Fruit fly (Drosophila melanogaster): ENCODE data around the gene Mcr.

Gene Mcr

DNA sequence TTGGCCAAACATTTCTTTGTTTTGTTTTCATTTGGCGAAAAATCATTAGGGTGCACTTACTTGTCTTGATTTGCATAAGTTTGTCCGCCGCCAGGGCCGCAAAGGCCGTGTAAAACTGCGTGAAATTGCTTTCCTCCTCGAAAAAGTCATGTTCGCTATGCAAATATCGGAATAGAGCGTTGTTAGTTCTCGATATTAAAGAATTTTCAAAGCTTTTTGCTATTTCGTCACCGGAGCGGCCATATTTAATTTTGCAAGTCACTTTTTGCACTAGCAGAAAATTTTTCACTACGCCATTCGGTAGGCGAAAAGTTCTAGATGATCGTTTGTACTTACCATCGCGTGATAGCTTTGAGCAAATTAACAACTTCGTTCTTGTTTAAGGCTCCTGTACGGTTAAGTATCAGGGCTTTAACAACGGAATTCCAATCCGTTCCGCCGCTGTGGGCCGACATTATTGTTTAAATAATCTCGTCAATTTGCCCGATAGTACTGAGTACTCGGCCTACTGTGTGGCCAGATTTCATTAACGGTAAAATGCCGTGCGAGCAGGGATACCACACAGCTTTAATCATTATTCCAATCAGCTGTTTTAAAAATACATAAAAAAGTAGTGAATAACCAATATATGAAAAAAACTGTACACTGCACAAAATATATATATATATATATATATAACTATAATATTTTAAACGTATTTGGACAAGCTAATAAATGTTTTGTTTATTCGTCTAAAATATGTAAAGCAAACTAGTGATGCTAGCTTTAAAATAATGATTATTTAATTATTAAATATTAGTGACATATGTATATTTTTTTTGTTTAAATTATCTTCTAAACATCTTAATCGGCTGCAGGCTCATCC lies 11.4 kb downstream of the Mcr start, which contains the start of gene poe:
TSS of gene poe (minus strand) at position 513 of the 865 bp plus-strand sequence.
- TF ChIP-seq insv (optimal IDR thresholded peaks at IDR 0.05) (no peak), ttk (optimal IDR thresholded peaks at IDR 0.05) (no peak), h (optimal IDR thresholded peaks at IDR 0.05) (no peak), Sin3A (optimal IDR thresholded peaks at IDR 0.05) (no peak), psq (optimal IDR thresholded peaks at IDR 0.05) (no peak), Myc (optimal IDR thresholded peaks at IDR 0.05) (no peak)

DNA sequence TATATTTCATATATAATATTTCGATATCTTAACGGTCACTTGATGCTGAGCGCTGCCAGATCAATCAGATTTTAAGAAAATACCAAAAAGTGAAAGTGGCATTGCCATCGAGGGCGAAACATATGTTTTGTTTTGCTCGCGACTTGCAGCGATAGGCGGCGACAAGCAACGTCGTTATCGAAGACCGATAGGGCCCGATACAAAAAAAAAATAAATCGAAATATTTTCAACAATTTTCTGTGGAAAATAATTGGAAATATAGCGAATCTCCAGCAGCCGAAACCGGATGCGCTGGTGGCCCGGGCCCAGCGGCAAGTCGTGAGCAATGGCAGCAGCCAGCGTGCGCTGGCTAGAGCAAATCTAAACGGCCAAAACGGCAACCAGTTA lies 39.5 kb downstream of the Mcr start, which contains the start of gene Megf8:
TSS of gene Megf8 (plus strand) at position 190 of the 387 bp plus-strand sequence.
- TF ChIP-seq Sin3A (optimal IDR thresholded peaks at IDR 0.05) (no peak), insv (optimal IDR thresholded peaks at IDR 0.05) (no peak), ttk (optimal IDR thresholded peaks at IDR 0.05) (no peak), h (optimal IDR thresholded peaks at IDR 0.05) (no peak), Myc (optimal IDR thresholded peaks at IDR 0.05) (no peak), psq (optimal IDR thresholded peaks at IDR 0.05) (no peak)

DNA sequence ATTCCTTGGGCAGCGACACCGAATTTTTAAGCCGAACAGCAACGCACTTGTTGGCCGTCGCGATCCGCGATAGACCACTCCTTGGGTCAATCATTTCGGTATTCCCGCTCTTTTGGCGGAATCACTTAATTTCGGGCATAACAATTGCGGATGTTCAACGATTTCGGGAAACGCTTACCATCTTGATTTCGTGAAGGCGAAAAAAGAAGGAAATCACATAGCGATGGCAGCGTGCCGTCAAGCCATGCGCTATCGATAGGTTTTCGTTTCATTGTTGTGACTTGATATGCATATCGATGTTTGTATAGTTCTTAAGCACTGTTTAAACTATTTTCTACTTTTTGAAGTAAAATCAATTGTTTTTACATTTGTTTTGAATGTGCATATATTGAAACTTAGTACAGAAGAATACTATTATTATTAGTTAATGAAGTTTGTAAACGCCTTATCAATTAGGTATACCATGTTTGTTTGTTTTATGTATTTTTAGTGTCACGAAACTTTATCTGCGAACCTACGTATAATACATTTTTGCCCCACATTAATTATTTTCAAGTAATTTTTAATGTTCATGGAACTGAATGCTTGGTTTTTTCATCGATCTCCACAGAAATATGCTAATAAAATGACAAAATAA lies 40.0 kb downstream of the Mcr start, which contains the start of gene RpL36A:
TSS of gene RpL36A (minus strand) at position 265 of the 637 bp plus-strand sequence.
- TF ChIP-seq h (optimal IDR thresholded peaks at IDR 0.05) (no peak), ttk (optimal IDR thresholded peaks at IDR 0.05) (no peak), Sin3A (optimal IDR thresholded peaks at IDR 0.05) (no peak), psq (optimal IDR thresholded peaks at IDR 0.05) (no peak), insv (optimal IDR thresholded peaks at IDR 0.05) (no peak)

DNA sequence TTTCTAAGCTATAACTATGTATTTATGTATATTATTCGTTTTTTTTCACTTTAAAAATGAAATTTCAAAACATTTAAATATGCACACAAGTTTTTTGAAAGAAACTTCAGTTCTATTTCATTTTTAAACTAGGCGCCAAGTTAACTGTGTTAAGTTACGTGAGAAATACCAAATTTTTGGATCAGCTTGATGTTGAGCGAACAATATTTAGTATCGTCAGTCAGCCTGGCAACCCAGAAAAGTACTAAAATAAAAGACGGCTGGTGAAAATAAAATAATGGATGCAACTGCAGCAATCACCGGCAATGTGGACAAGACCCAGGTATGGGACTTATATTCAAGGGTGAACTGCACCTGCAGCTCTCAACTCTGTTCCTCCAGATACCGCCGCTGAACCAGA lies 41.9 kb downstream of the Mcr start, which contains the start of gene CCDC53:
TSS of gene CCDC53 (plus strand) at position 235 of the 400 bp plus-strand sequence.
- no peak for TF ChIP-seq ttk (optimal IDR thresholded peaks at IDR 0.05)
- no peak for TF ChIP-seq insv (optimal IDR thresholded peaks at IDR 0.05)
- TF ChIP-seq Sin3A (optimal IDR thresholded peaks at IDR 0.05) = no peak
- no peak for TF ChIP-seq Myc (optimal IDR thresholded peaks at IDR 0.05)
- TF ChIP-seq psq (optimal IDR thresholded peaks at IDR 0.05) = no peak
- no peak for TF ChIP-seq h (optimal IDR thresholded peaks at IDR 0.05)

DNA sequence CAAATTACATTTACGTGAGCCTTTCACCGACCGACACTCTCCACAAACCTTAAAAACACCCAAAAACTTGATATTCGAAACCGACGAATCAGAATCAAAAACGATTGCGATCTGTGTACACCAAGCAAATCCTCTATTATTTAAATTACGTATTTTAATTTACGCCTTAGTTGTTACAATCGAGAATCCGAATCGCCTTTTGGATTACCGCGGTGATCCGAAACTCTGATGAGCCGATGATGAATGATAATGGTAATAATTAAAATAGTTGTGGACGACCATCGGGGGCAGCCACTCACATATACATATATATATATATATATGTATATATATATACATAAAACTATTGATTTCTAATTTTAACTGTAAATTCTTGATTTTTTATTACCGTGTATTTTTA lies 43.1 kb downstream of the Mcr start, which contains the start of gene CG7367:
TSS of gene CG7367 (minus strand) at position 101 of the 400 bp plus-strand sequence.
- no peak for TF ChIP-seq Sin3A (optimal IDR thresholded peaks at IDR 0.05)
- no peak for TF ChIP-seq Myc (optimal IDR thresholded peaks at IDR 0.05)
- TF ChIP-seq ttk (optimal IDR thresholded peaks at IDR 0.05) = no peak
- TF ChIP-seq psq (optimal IDR thresholded peaks at IDR 0.05) = no peak
- no peak for TF ChIP-seq h (optimal IDR thresholded peaks at IDR 0.05)
- no peak for TF ChIP-seq insv (optimal IDR thresholded peaks at IDR 0.05)

DNA sequence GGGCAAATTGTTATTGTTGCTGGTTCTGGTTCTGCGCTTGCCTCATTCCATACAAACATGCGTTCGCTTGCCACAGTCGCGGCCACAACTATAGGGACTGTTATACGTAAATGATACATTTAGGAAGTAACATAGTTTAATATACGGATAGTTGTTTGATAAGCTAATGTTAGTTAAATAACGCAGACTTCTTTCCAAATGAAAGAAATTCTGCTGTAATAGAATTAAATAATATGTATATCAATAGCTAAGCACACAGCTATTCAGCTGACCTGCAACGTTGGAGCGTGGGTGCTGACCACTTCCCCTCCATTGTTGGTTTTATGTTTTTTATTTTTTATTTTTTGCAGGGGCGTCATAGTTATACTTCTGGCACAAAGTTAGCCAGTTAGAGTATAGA lies 48.0 kb downstream of the Mcr start:
- TF ChIP-seq ttk (optimal IDR thresholded peaks at IDR 0.05) = no peak
- no peak for TF ChIP-seq Sin3A (optimal IDR thresholded peaks at IDR 0.05)
- TF ChIP-seq h (optimal IDR thresholded peaks at IDR 0.05) = no peak
- TF ChIP-seq Myc (optimal IDR thresholded peaks at IDR 0.05) = no peak
- TF ChIP-seq insv (optimal IDR thresholded peaks at IDR 0.05) = no peak
- no peak for TF ChIP-seq psq (optimal IDR thresholded peaks at IDR 0.05)

DNA sequence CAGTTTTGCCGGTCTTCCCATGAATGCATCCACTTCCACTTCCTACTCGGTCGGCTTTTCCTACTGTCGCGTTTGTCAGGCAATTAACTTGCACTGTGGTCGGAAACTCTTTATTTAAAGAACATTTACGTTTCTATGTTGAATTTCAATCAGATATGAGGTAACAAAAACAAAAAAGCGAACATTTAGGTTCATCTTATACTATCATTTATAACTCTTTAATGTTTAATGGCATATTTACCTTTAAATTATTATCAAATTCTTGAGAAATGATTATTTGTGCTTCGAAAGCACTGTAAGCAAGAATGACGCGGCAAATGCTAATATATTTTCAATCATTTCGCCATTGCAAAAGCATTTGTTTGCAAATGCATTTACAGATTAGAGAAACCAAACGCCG lies 49.0 kb downstream of the Mcr start:
- TF ChIP-seq psq (optimal IDR thresholded peaks at IDR 0.05) (no peak), insv (optimal IDR thresholded peaks at IDR 0.05) (no peak), Myc (optimal IDR thresholded peaks at IDR 0.05) (no peak), h (optimal IDR thresholded peaks at IDR 0.05) (no peak), Sin3A (optimal IDR thresholded peaks at IDR 0.05) (no peak), ttk (optimal IDR thresholded peaks at IDR 0.05) (no peak)

DNA sequence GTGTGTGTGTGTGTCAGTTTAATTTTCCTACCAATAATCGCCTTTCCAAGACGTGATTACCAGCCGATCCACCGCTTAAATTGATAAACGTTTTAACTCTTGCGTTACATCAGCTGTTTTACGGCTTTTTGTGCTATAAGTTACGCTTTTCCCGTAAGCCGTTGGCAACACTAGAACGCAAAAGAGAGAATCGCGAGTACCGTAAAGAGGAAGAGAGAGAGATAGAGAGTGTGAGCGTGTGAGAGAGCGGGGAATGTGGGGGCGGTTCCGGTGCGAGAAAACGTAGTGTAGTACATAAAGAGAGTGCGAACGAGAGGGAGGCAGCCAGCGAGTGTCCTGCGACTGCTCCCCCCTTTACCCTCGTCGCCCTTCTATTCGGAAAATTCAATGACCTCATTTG lies 51.2 kb downstream of the Mcr start:
- TF ChIP-seq psq (optimal IDR thresholded peaks at IDR 0.05) = no peak
- no peak for TF ChIP-seq Myc (optimal IDR thresholded peaks at IDR 0.05)
- TF ChIP-seq h (optimal IDR thresholded peaks at IDR 0.05) = no peak
- TF ChIP-seq Sin3A (optimal IDR thresholded peaks at IDR 0.05) = no peak
- no peak for TF ChIP-seq insv (optimal IDR thresholded peaks at IDR 0.05)
- TF ChIP-seq ttk (optimal IDR thresholded peaks at IDR 0.05) = no peak

DNA sequence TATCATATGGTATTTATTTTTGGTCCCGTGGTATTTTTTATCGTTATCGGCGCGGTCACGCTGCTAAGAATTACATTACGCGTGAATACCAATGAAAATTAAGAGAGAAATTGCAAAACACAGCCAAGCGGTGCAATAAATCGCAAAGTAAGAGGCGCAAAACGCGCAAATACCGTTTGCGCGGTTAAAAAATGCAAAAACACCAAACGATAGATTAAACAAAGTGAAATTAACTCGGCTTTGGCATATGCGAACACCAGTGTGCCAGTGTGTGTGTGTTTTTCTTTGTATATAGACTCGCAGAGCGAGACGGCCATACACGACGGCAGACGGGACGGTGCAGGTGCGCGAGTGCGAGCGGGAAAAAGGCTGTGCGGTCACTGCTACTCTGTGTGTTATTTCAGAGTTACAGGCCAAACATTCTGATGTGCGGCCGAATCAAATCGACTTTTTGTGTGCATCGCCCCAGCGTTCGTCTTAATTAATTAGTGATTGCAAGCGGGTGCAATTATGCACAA lies 52.0 kb downstream of the Mcr start, which contains the start of gene Cka:
TSS of gene Cka (plus strand) at position 29 of the 518 bp plus-strand sequence.
- TF ChIP-seq ttk (optimal IDR thresholded peaks at IDR 0.05) (no peak), insv (optimal IDR thresholded peaks at IDR 0.05) (no peak), psq (optimal IDR thresholded peaks at IDR 0.05) (no peak), Sin3A (optimal IDR thresholded peaks at IDR 0.05) (no peak), Myc (optimal IDR thresholded peaks at IDR 0.05) (no peak), h (optimal IDR thresholded peaks at IDR 0.05) (no peak)

DNA sequence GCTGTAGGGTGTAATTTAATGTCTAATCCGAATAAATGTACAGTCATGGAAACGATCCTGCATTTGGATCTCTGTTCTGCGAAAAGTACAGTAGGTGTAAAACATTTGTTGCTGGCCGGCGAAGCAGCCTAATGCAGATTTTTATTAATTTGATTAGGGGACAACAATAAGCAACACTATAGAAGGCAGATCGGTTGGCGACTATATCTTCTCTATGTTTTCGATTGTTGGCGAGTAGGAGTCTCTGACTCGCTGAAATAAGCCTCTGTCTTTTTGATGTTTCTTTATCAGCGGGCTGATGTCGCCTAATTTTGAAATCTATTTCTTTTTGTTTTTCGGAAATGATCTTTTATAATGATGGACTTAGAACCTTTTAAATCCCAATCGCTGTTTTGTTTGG lies 52.7 kb downstream of the Mcr start:
- no peak for TF ChIP-seq Myc (optimal IDR thresholded peaks at IDR 0.05)
- no peak for TF ChIP-seq insv (optimal IDR thresholded peaks at IDR 0.05)
- TF ChIP-seq psq (optimal IDR thresholded peaks at IDR 0.05) = no peak
- TF ChIP-seq h (optimal IDR thresholded peaks at IDR 0.05) = no peak
- TF ChIP-seq ttk (optimal IDR thresholded peaks at IDR 0.05) = no peak
- no peak for TF ChIP-seq Sin3A (optimal IDR thresholded peaks at IDR 0.05)

DNA sequence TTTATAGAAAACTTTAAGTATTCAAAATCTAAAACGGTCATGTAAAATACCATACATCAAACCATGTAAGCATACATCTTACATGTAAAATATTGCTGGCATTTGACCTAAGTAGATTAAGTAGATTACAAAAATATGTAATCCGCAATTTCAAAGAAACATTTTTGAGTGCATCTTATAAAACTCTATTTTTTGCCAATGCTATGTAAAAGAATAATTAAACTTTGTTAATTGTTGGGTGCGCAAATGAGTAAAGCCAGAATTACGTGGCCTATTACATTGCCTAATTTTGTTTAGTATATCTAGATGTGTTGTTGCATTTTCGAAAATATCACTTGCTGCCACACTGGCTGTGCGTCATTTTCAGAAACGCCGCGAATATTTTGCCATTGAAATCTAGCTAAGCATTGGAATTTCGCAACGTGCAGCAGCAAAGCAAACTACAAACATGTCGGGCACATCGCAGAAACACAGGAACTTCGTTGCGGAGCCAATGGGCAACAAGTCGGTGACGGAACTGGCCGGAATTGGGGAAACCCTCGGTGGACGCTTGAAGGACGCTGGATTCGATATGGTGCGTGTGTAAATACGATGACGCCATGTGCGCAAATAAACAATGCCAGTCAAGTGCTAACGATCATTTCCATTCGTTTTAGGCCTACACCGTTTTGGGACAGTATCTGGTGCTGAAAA lies 53.5 kb downstream of the Mcr start, which contains the start of gene baf:
TSS of gene baf (plus strand) at position 303 of the 693 bp plus-strand sequence.
- no peak for TF ChIP-seq Sin3A (optimal IDR thresholded peaks at IDR 0.05)
- TF ChIP-seq ttk (optimal IDR thresholded peaks at IDR 0.05) = no peak
- no peak for TF ChIP-seq Myc (optimal IDR thresholded peaks at IDR 0.05)
- no peak for TF ChIP-seq psq (optimal IDR thresholded peaks at IDR 0.05)
- TF ChIP-seq insv (optimal IDR thresholded peaks at IDR 0.05) = no peak
- no peak for TF ChIP-seq h (optimal IDR thresholded peaks at IDR 0.05)

Measured in Kc167 (cell line).